Worm (Caenorhabditis elegans) whole organism, L4/young adult: ENCODE measurements around the gene F49C12.11.

ENCODE experiments used
- dao-5 ChIP-seq: sonication (generic microtip); optimal IDR thresholded peaks from 2 replicates; lab custom pipeline; 2016; ENCODE audit warnings: missing genotype, missing genetic modification characterization, moderate library complexity, missing compliant biosample characterization
- him-1 ChIP-seq: sonication (generic microtip); optimal IDR thresholded peaks from 2 replicates; lab custom pipeline; 2016; ENCODE audit warnings: missing genotype, missing genetic modification reagents, missing genetic modification characterization, missing compliant biosample characterization

DNA sequence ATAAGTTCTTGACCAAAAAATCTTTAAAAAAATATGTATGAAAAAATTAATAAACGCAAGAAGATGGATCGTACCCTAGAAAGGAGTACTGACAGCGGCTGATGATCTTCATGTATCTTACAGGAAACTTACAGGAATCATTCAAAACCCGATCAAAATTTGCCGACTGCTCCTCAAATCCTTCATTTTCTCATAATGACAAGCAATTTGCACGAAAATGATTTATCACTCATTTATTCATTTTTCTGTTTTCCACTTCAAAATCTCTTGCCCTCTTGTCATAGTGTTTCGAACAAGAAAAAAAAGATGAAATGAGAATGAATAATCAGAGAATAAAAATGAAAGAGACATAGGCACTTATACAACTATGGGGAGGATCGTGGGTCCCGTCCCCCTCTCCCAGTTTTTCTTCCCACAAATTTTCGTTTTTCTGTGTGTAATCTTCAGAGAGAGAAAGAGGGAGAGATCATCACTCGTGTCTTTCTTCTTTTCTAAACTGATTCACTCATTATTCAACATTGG lies 45.1 kb upstream of the F49C12.11 start, which contains the start of gene nmy-3:
- TF ChIP-seq him-1 (no peak), dao-5 (tag; lab: Kevin White, UChicago) (no peak)
